Worm (Caenorhabditis elegans): ENCODE measurements around the gene clec-126.

- TF ChIP-seq ceh-82 (tag; optimal IDR thresholded peaks at IDR 0.05) (no peak), pha-4 (GFP tag; IDR thresholded peaks at IDR 0.05) (no peak), pha-4 (tag; optimal IDR thresholded peaks at IDR 0.05) (no peak)
These were observed 47.8 kb downstream of the clec-126 start for ce11 chrII:3567066-3567465.

Data from whole organism, L4 larva.